Fruit fly (Drosophila melanogaster): ENCODE data around the gene CG32284.
A peak's percentile ranks its signal among the peaks of the same experiment; 100 is the strongest.

DNA sequence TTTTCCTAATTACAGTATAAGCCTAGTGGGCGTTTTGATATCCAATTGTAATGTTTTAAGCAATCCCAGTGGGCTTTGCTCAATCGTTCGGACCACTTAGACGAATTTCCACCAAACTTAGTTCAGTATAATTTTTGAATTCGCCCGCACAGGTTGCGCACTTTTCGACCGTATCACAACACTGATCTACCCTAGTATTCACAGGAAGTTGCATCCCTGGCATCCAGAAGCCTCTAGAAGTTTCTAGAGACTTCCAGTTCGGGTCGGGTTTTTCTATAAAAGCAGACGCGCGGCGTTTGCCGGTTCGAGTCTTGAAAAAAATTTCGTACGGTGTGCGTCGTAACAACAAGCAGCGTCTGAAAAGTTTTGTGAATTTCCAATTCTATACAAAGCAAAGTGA lies 6.4 kb downstream of the CG32284 start, which contains the start of gene Hsp83:
- TF ChIP-seq insv (optimal IDR thresholded peaks at IDR 0.05) = peak; percentile 70
- TF ChIP-seq h (optimal IDR thresholded peaks at IDR 0.05) = no peak
- no peak for TF ChIP-seq Myc (optimal IDR thresholded peaks at IDR 0.05)
- TF ChIP-seq psq (optimal IDR thresholded peaks at IDR 0.05) = no peak
- no peak for TF ChIP-seq ttk (optimal IDR thresholded peaks at IDR 0.05)
- TF ChIP-seq Sin3A (optimal IDR thresholded peaks at IDR 0.05) = no peak
